Fruit fly (Drosophila melanogaster) whole organism, embryonic: ENCODE results near the gene CG45073.
A peak's percentile ranks its signal among the peaks of the same experiment; 100 is the strongest.

ENCODE experiments used
- CG10462 ChIP-seq: fragments of 200-800 bp; sonication (Bioruptor generic); optimal IDR thresholded peaks from 2 replicates; lab custom pipeline; 2016; ENCODE audit warnings: missing biosample characterization, missing genetic modification characterization
- CG11093 ChIP-seq: fragments of 200-800 bp; sonication (Bioruptor generic); IDR thresholded peaks from 3 replicates; pipeline ENCODE4 v1.3.6; 2022; ENCODE audit warnings: missing biosample characterization, missing genetic modification characterization
- CG12071 ChIP-seq: fragments of 200-800 bp; sonication (Bioruptor generic); optimal IDR thresholded peaks from 3 replicates; lab custom pipeline; 2018; ENCODE audit warnings: missing biosample characterization, mild to moderate bottlenecking, missing genetic modification characterization
- CG12155 ChIP-seq: fragments of 200-800 bp; sonication (Bioruptor generic); optimal IDR thresholded peaks from 3 replicates; lab custom pipeline; 2016; ENCODE audit warnings: missing biosample characterization, missing genetic modification characterization
- CG14667 ChIP-seq: fragments of 200-800 bp; sonication (Bioruptor generic); IDR thresholded peaks from 2 replicates; pipeline ENCODE4 v1.3.6; 2022; ENCODE audit warnings: missing biosample characterization, missing genetic modification characterization
- CG14860 ChIP-seq: fragments of 200-800 bp; sonication (Bioruptor generic); IDR thresholded peaks from 3 replicates; pipeline ENCODE4 v1.3.6; 2022; ENCODE audit warnings: missing biosample characterization, missing genetic modification characterization; ENCODE audit not compliant: partially characterized antibody
- CG31224 ChIP-seq: fragments of 200-800 bp; sonication (Bioruptor generic); IDR thresholded peaks from 2 replicates; pipeline ENCODE4 v1.3.6; 2022; ENCODE audit warnings: missing biosample characterization, missing genetic modification characterization
- CG34224 ChIP-seq: fragments of 200-800 bp; sonication (Bioruptor generic); IDR thresholded peaks from 3 replicates; pipeline ENCODE4 v1.3.6; 2022; ENCODE audit warnings: missing biosample characterization, missing genetic modification characterization; ENCODE audit not compliant: partially characterized antibody
- CG6791 ChIP-seq: fragments of 200-800 bp; sonication (Bioruptor generic); IDR thresholded peaks from 3 replicates; pipeline ENCODE4 v1.3.6; 2022; ENCODE audit warnings: missing biosample characterization, missing genetic modification characterization; ENCODE audit not compliant: partially characterized antibody
- CG7963 ChIP-seq: fragments of 200-800 bp; sonication (Bioruptor generic); IDR thresholded peaks from 3 replicates; pipeline ENCODE4 v1.3.6; 2022; ENCODE audit warnings: missing biosample characterization, missing genetic modification characterization; ENCODE audit not compliant: partially characterized antibody
- CG8290 ChIP-seq, 3 experiments: fragments of 200-800 bp; sonication (Bioruptor generic); optimal IDR thresholded peaks; 2 replicates each; lab custom pipeline; 2016 to 2019; ENCODE audit warnings: missing biosample characterization in 3 of 3, missing genetic modification characterization in 3 of 3, mild to moderate bottlenecking in 2 of 3, moderate library complexity in 1 of 3
- Camta ChIP-seq: fragments of 200-800 bp; sonication (Bioruptor generic); optimal IDR thresholded peaks from 2 replicates; lab custom pipeline; 2016; ENCODE audit warnings: missing biosample characterization, missing genetic modification characterization
- CoRest ChIP-seq: fragments of 200-800 bp; sonication (Bioruptor generic); optimal IDR thresholded peaks from 3 replicates; lab custom pipeline; 2018; ENCODE audit warnings: missing biosample characterization, mild to moderate bottlenecking, missing genetic modification characterization, moderate library complexity
- Dip3 ChIP-seq: fragments of 200-800 bp; sonication (Bioruptor generic); optimal IDR thresholded peaks from 3 replicates; lab custom pipeline; 2016; ENCODE audit warnings: missing biosample characterization, missing genetic modification characterization
- GATAe ChIP-seq: fragments of 200-800 bp; sonication (Bioruptor generic); conservative IDR thresholded peaks from 2 replicates; pipeline ENCODE4 v1.3.6; 2022; ENCODE audit warnings: missing biosample characterization, missing genetic modification characterization
- Gug ChIP-seq: fragments of 200-800 bp; sonication (Bioruptor generic); IDR thresholded peaks from 4 replicates; pipeline ENCODE4 v1.3.6; 2022; ENCODE audit warnings: missing biosample characterization, missing genetic modification characterization
- Hand ChIP-seq: fragments of 200-800 bp; sonication (Bioruptor generic); optimal IDR thresholded peaks from 2 replicates; lab custom pipeline; 2017; ENCODE audit warnings: mild to moderate bottlenecking, missing biosample characterization, missing genetic modification reagents, missing genetic modification characterization
- HmgZ ChIP-seq: fragments of 200-800 bp; sonication (Bioruptor generic); optimal IDR thresholded peaks from 2 replicates; lab custom pipeline; 2018; ENCODE audit warnings: missing biosample characterization, mild to moderate bottlenecking, missing genetic modification characterization
- Lim3 ChIP-seq: fragments of 200-800 bp; sonication (Bioruptor generic); IDR thresholded peaks from 2 replicates; pipeline ENCODE4 v1.3.6; 2022; ENCODE audit warnings: missing biosample characterization, missing genetic modification characterization
- MBD-R2 ChIP-seq: fragments of 200-800 bp; sonication (Bioruptor generic); IDR thresholded peaks from 2 replicates; pipeline ENCODE4 v1.3.6; 2022; ENCODE audit warnings: missing biosample characterization, missing genetic modification characterization
- Mes4 ChIP-seq: fragments of 200-800 bp; sonication (Bioruptor generic); optimal IDR thresholded peaks from 2 replicates; lab custom pipeline; 2016; ENCODE audit warnings: missing biosample characterization, missing genetic modification characterization
- Rfx ChIP-seq: fragments of 200-800 bp; sonication (Bioruptor generic); IDR thresholded peaks from 2 replicates; pipeline ENCODE4 v1.3.6; 2022; ENCODE audit warnings: missing biosample characterization, missing genetic modification characterization
- Tbp ChIP-seq: fragments of >200 bp; optimal IDR thresholded peaks from 2 replicates; lab custom pipeline; 2018; ENCODE audit warnings: missing biosample characterization, missing genetic modification characterization
- Trl ChIP-seq, 3 experiments: fragments of >200 bp in 2 of 3; fragments of 200-800 bp in 1 of 3; sonication (Bioruptor generic) in 1 of 3; optimal IDR thresholded peaks; 2 replicates in 1 of 3; 3 replicates in 2 of 3; lab custom pipeline; 2016 to 2017; ENCODE audit warnings: missing biosample characterization in 1 of 3, missing genetic modification characterization in 1 of 3
- ac ChIP-seq: fragments of 200-800 bp; sonication (Bioruptor generic); optimal IDR thresholded peaks from 3 replicates; lab custom pipeline; 2017; ENCODE audit warnings: missing biosample characterization, mild to moderate bottlenecking, missing genetic modification characterization
- az2 ChIP-seq: fragments of 200-800 bp; sonication (Bioruptor generic); optimal IDR thresholded peaks from 3 replicates; lab custom pipeline; 2016; ENCODE audit warnings: missing biosample characterization, missing genetic modification characterization
- btn ChIP-seq: fragments of 200-800 bp; sonication (Bioruptor generic); optimal IDR thresholded peaks from 2 replicates; lab custom pipeline; 2016; ENCODE audit warnings: missing biosample characterization, missing genetic modification characterization
- cad ChIP-seq: fragments of >200 bp; optimal IDR thresholded peaks from 2 replicates; lab custom pipeline; 2017; ENCODE audit warnings: missing biosample characterization, missing genetic modification characterization
- corto ChIP-seq: fragments of 200-800 bp; sonication (Bioruptor generic); optimal IDR thresholded peaks from 2 replicates; lab custom pipeline; 2016; ENCODE audit warnings: missing biosample characterization, mild to moderate bottlenecking, missing genetic modification characterization, moderate library complexity
- croc ChIP-seq: fragments of 200-800 bp; sonication (Bioruptor generic); conservative IDR thresholded peaks from 3 replicates; pipeline ENCODE4 v1.3.6; 2022; ENCODE audit warnings: missing biosample characterization, missing genetic modification characterization
- crp ChIP-seq, 2 experiments: fragments of 200-800 bp; sonication (Bioruptor generic); optimal IDR thresholded peaks; 2 replicates in 1 of 2; 3 replicates in 1 of 2; lab custom pipeline; 2017; ENCODE audit warnings: missing biosample characterization in 2 of 2, missing genetic modification characterization in 2 of 2, mild to moderate bottlenecking in 1 of 2, moderate library complexity in 1 of 2
- dati ChIP-seq: fragments of 200-800 bp; sonication (Bioruptor generic); IDR thresholded peaks from 2 replicates; pipeline ENCODE4 v1.3.6; 2022; ENCODE audit warnings: missing biosample characterization, missing genetic modification characterization
- dysf ChIP-seq: fragments of 200-800 bp; sonication (Bioruptor generic); IDR thresholded peaks from 3 replicates; pipeline ENCODE4 v1.3.6; 2022; ENCODE audit warnings: missing biosample characterization, missing genetic modification characterization
- ems ChIP-seq: fragments of 200-800 bp; sonication (Bioruptor generic); optimal IDR thresholded peaks from 3 replicates; lab custom pipeline; 2016; ENCODE audit warnings: missing biosample characterization, missing genetic modification characterization
- en ChIP-seq: fragments of 200-800 bp; sonication (Bioruptor generic); optimal IDR thresholded peaks from 2 replicates; lab custom pipeline; 2016; ENCODE audit warnings: missing biosample characterization, missing genetic modification characterization
- gsb-n ChIP-seq: fragments of 200-800 bp; sonication (Bioruptor generic); optimal IDR thresholded peaks from 3 replicates; lab custom pipeline; 2018; ENCODE audit warnings: missing biosample characterization, mild to moderate bottlenecking, missing genetic modification characterization
- hb ChIP-seq: fragments of 200-800 bp; sonication (Bioruptor generic); IDR thresholded peaks from 3 replicates; pipeline ENCODE4 v1.3.6; 2022; ENCODE audit warnings: missing biosample characterization, missing genetic modification characterization; ENCODE audit not compliant: partially characterized antibody
- klu ChIP-seq: fragments of 200-800 bp; sonication (Bioruptor generic); IDR thresholded peaks from 2 replicates; pipeline ENCODE4 v1.3.6; 2022; ENCODE audit warnings: missing biosample characterization, missing genetic modification characterization
- lmd ChIP-seq: fragments of 200-800 bp; sonication (Bioruptor generic); IDR thresholded peaks from 2 replicates; pipeline ENCODE4 v1.3.6; 2022; ENCODE audit warnings: missing biosample characterization, missing genetic modification characterization
- tup ChIP-seq: fragments of 200-800 bp; sonication (Bioruptor generic); optimal IDR thresholded peaks from 2 replicates; lab custom pipeline; 2016; ENCODE audit warnings: missing biosample characterization, mild to moderate bottlenecking, missing genetic modification characterization, moderate library complexity
- zen2 ChIP-seq: fragments of 200-800 bp; sonication (Bioruptor generic); IDR thresholded peaks from 3 replicates; pipeline ENCODE4 v1.3.6; 2022; ENCODE audit warnings: missing biosample characterization, missing genetic modification characterization; ENCODE audit not compliant: partially characterized antibody
- zf30C ChIP-seq: fragments of 200-800 bp; sonication (Bioruptor generic); optimal IDR thresholded peaks from 3 replicates; lab custom pipeline; 2018; ENCODE audit warnings: missing biosample characterization, mild to moderate bottlenecking, missing genetic modification characterization

Gene CG45073

dm6 chr3R:30090261-30091006 lies 34.1 kb downstream of the CG45073 start (continued):
- no peak for TF ChIP-seq CG12071 (GFP tag; lab: Kevin White, UChicago)
- no peak for TF ChIP-seq Camta (GFP tag; lab: Kevin White, UChicago)
- no peak for TF ChIP-seq corto
- no peak for TF ChIP-seq Mes4 (GFP tag; lab: Kevin White, UChicago)
- no peak for TF ChIP-seq CG34224
- no peak for TF ChIP-seq tup
- TF ChIP-seq CG12155 (GFP tag; lab: Kevin White, UChicago) = no peak
- no peak for TF ChIP-seq Gug (GFP tag; lab: Robert Waterston, UW)
- no peak for TF ChIP-seq MBD-R2 (GFP tag; lab: Robert Waterston, UW)
- TF ChIP-seq Rfx (GFP tag; lab: Robert Waterston, UW) = 0 out of 2 replicates have a peak, but pooled peaks have one; percentile 19
- TF ChIP-seq dysf = no peak
- TF ChIP-seq Trl (optimal IDR thresholded peaks at IDR 0.05; lab: Kevin White, UChicago) = peak; percentile 65 to 83
- no peak for TF ChIP-seq Trl (GFP tag; optimal IDR thresholded peaks at IDR 0.05; lab: Kevin White, UChicago)
- TF ChIP-seq hb (GFP tag; lab: Robert Waterston, UW) = no peak
- no peak for TF ChIP-seq CG8290 (GFP tag; optimal IDR thresholded peaks at IDR 0.05; lab: Kevin White, UChicago)
- TF ChIP-seq CG8290 (tag; optimal IDR thresholded peaks at IDR 0.05; lab: Kevin White, UChicago) = peak in 1 of 2 experiments; percentile 25
- TF ChIP-seq Dip3 (GFP tag; lab: Kevin White, UChicago) = no peak
- no peak for TF ChIP-seq GATAe (GFP tag; lab: Robert Waterston, UW)
- no peak for TF ChIP-seq CG7963
- 0 out of 3 replicates have a peak, but pooled peaks have one; percentile 40 for TF ChIP-seq CG6791 (GFP tag; lab: Robert Waterston, UW)
- no peak for TF ChIP-seq ems (GFP tag; lab: Kevin White, UChicago)
- no peak for TF ChIP-seq zf30C (GFP tag; lab: Kevin White, UChicago)
- no peak for TF ChIP-seq btn (GFP tag; lab: Kevin White, UChicago)
- TF ChIP-seq gsb-n = no peak
- TF ChIP-seq klu = no peak
- no peak for TF ChIP-seq Hand (GFP tag; lab: Kevin White, UChicago)
- TF ChIP-seq croc = no peak
- TF ChIP-seq Tbp = no peak
- TF ChIP-seq CG14860 (GFP tag; lab: Robert Waterston, UW) = no peak
- TF ChIP-seq dati (GFP tag; lab: Robert Waterston, UW) = no peak
- TF ChIP-seq az2 (GFP tag; lab: Kevin White, UChicago) = no peak
- no peak for TF ChIP-seq CG10462
- TF ChIP-seq Lim3 = no peak
- no peak for TF ChIP-seq CG14667 (GFP tag; lab: Robert Waterston, UW)
- TF ChIP-seq cad (GFP tag; lab: Kevin White, UChicago) = no peak
- 0 out of 3 replicates have a peak, but pooled peaks have one; percentile 50 for TF ChIP-seq zen2
- no peak for TF ChIP-seq en (GFP tag; lab: Kevin White, UChicago)
- TF ChIP-seq lmd = no peak
- no peak for TF ChIP-seq CoRest (tag; lab: Kevin White, UChicago)
- TF ChIP-seq crp (GFP tag; optimal IDR thresholded peaks at IDR 0.05; lab: Kevin White, UChicago) = peak in 1 of 2 experiments; percentile 41
- TF ChIP-seq CG31224 (GFP tag; lab: Robert Waterston, UW) = no peak
- TF ChIP-seq HmgZ (tag; lab: Kevin White, UChicago) = no peak
- no peak for TF ChIP-seq CG11093 (GFP tag; lab: Robert Waterston, UW)
- no peak for TF ChIP-seq ac
